Worm (Caenorhabditis elegans): ENCODE measurements around the gene C29F3.7.

The C29F3.7 gene

ce11 chrV:15394906-15395305 lies 40.2 kb downstream of the C29F3.7 start, which contains the start of gene T06E6.1:
T06E6.1 (minus strand) TSS chrV:15394961.
- TF ChIP-seq egl-27 (tag; optimal IDR thresholded peaks at IDR 0.05) (no peak), ztf-11 (tag; optimal IDR thresholded peaks at IDR 0.05) (no peak), elt-3 (tag; optimal IDR thresholded peaks at IDR 0.05) (no peak), pha-4 (tag; optimal IDR thresholded peaks at IDR 0.05) (peak; percentile 6), ceh-9 (tag; optimal IDR thresholded peaks at IDR 0.05) (no peak), elt-2 (tag; optimal IDR thresholded peaks at IDR 0.05) (peak; percentile 4), eor-1 (tag; optimal IDR thresholded peaks at IDR 0.05) (no peak), lin-15B (tag; optimal IDR thresholded peaks at IDR 0.05) (peak; percentile 41), sea-2 (GFP tag; optimal IDR thresholded peaks at IDR 0.05) (no peak), mml-1 (tag; optimal IDR thresholded peaks at IDR 0.05) (no peak)

ce11 chrV:15395347-15395746 lies 40.6 kb downstream of the C29F3.7 start, which contains the start of gene cyb-3:
cyb-3 (plus strand) TSS chrV:15395696.
- TF ChIP-seq nhr-23 (tag; optimal IDR thresholded peaks at IDR 0.05) (no peak), ceh-9 (tag; optimal IDR thresholded peaks at IDR 0.05) (no peak), hmg-11 (tag; optimal IDR thresholded peaks at IDR 0.05) (no peak), ztf-4 (tag; optimal IDR thresholded peaks at IDR 0.05) (no peak), elt-3 (tag; optimal IDR thresholded peaks at IDR 0.05) (no peak), ama-1 (optimal IDR thresholded peaks at IDR 0.05) (no peak), mml-1 (tag; optimal IDR thresholded peaks at IDR 0.05) (no peak), ZK546.5 (tag; optimal IDR thresholded peaks at IDR 0.05) (no peak), egl-5 (tag; optimal IDR thresholded peaks at IDR 0.05) (no peak), zag-1 (tag; optimal IDR thresholded peaks at IDR 0.05) (no peak), ceh-28 (tag; optimal IDR thresholded peaks at IDR 0.05) (no peak), elt-1 (tag; optimal IDR thresholded peaks at IDR 0.05) (no peak), lin-39 (tag; optimal IDR thresholded peaks at IDR 0.05) (no peak), nhr-43 (tag; optimal IDR thresholded peaks at IDR 0.05; ENCODE audit: poor library complexity, severe bottlenecking) (no peak)

- no peak for TF ChIP-seq ztf-4 (tag; optimal IDR thresholded peaks at IDR 0.05)
- TF ChIP-seq nhr-76 (tag; optimal IDR thresholded peaks at IDR 0.05): no peak
- TF ChIP-seq pha-4 (tag; optimal IDR thresholded peaks at IDR 0.05): no peak
- TF ChIP-seq zag-1 (tag; optimal IDR thresholded peaks at IDR 0.05): no peak
- TF ChIP-seq nhr-25 (tag; optimal IDR thresholded peaks at IDR 0.05): no peak
- TF ChIP-seq nhr-28 (tag; optimal IDR thresholded peaks at IDR 0.05): no peak
Measured at ce11 chrV:15397139-15397538, 42.4 kb downstream of the C29F3.7 start.

- no peak for TF ChIP-seq nhr-67 (tag; optimal IDR thresholded peaks at IDR 0.05)
- no peak for TF ChIP-seq nhr-76 (tag; optimal IDR thresholded peaks at IDR 0.05)
- TF ChIP-seq ama-1 (optimal IDR thresholded peaks at IDR 0.05): no peak
- no peak for TF ChIP-seq nhr-28 (tag; optimal IDR thresholded peaks at IDR 0.05)
- no peak for TF ChIP-seq unc-62 (GFP tag; optimal IDR thresholded peaks at IDR 0.05)
- TF ChIP-seq lin-39 (tag; optimal IDR thresholded peaks at IDR 0.05): no peak
- no peak for TF ChIP-seq fos-1 (tag; optimal IDR thresholded peaks at IDR 0.05)
- TF ChIP-seq nhr-25 (tag; optimal IDR thresholded peaks at IDR 0.05): no peak
- TF ChIP-seq egl-27 (tag; optimal IDR thresholded peaks at IDR 0.05): no peak
- TF ChIP-seq R02D3.7 (tag; optimal IDR thresholded peaks at IDR 0.05): no peak
- TF ChIP-seq jun-1 (tag; optimal IDR thresholded peaks at IDR 0.05): no peak
- TF ChIP-seq fkh-10 (GFP tag; optimal IDR thresholded peaks at IDR 0.05): no peak
- no peak for TF ChIP-seq nhr-11 (tag; optimal IDR thresholded peaks at IDR 0.05)
- TF ChIP-seq ceh-16 (tag; optimal IDR thresholded peaks at IDR 0.05): no peak
- no peak for TF ChIP-seq nhr-43 (tag; optimal IDR thresholded peaks at IDR 0.05; ENCODE audit: poor library complexity, severe bottlenecking)
Measured at ce11 chrV:15398728-15399127, 44.0 kb downstream of the C29F3.7 start, which contains the start of gene fbxa-199. fbxa-199 (minus strand) TSS chrV:15398828.

- TF ChIP-seq ceh-9 (tag; optimal IDR thresholded peaks at IDR 0.05) (no peak), nhr-11 (tag; optimal IDR thresholded peaks at IDR 0.05) (no peak), nhr-23 (tag; optimal IDR thresholded peaks at IDR 0.05) (no peak), tbx-2 (tag; optimal IDR thresholded peaks at IDR 0.05) (no peak), snpc-4 (tag; optimal IDR thresholded peaks at IDR 0.05) (no peak), unc-62 (GFP tag; optimal IDR thresholded peaks at IDR 0.05) (no peak), nfya-1 (tag; optimal IDR thresholded peaks at IDR 0.05; ENCODE audit: insufficient read depth) (no peak), ceh-82 (tag; optimal IDR thresholded peaks at IDR 0.05) (no peak)
Measured at ce11 chrV:15399691-15400377, 45.1 kb downstream of the C29F3.7 start, which contains the start of the genes T06E6.15 and sri-7. T06E6.15 (minus strand) TSS chrV:15399791. sri-7 (plus strand) TSS chrV:15400327.

Measured in whole organism, L3 larva.